Worm (Caenorhabditis elegans) whole organism, mixed stage, embryonic: ENCODE data around the gene ZK899.7.
"Not testable (repeated sequence)": the region's sequence is repeated elsewhere in the genome, so short reads cannot be mapped to it uniquely, and the experiment has no call there.

Experiments used
- blmp-1 ChIP-seq: fragments of 150-350 bp; optimal IDR thresholded peaks from 2 replicates; lab custom pipeline; 2014; ENCODE audit warnings: missing biosample characterization, missing genetic modification characterization
- lsy-2 ChIP-seq: fragments of 150-350 bp; optimal IDR thresholded peaks from 2 replicates; lab custom pipeline; 2014; ENCODE audit warnings: missing biosample characterization, missing genetic modification characterization
- mep-1 ChIP-seq: fragments of 150-350 bp; optimal IDR thresholded peaks from 2 replicates; lab custom pipeline; 2017; ENCODE audit warnings: missing biosample characterization, missing genetic modification reagents, missing genetic modification characterization, inconsistent platforms
- pha-4 ChIP-seq: fragments of 150-350 bp; optimal IDR thresholded peaks from 2 replicates; lab custom pipeline; 2018; ENCODE audit warnings: missing biosample characterization, missing genetic modification reagents, missing genetic modification characterization
- sem-2 ChIP-seq: fragments of 200-800 bp; sonication (Bioruptor generic); optimal IDR thresholded peaks from 2 replicates; lab custom pipeline; 2018; ENCODE audit warnings: mild to moderate bottlenecking, missing genetic modification characterization, missing compliant biosample characterization
- unc-62 ChIP-seq: fragments of 150-350 bp; optimal IDR thresholded peaks from 2 replicates; lab custom pipeline; 2014; ENCODE audit warnings: missing biosample characterization, missing genetic modification reagents, missing genetic modification characterization

ce11 chrX:9463045-9463444 is 13.8 kb upstream of the ZK899.7 start, which contains the start of gene ZK899.6:
- TF ChIP-seq mep-1 (tag; lab: Kevin White, UChicago); unc-62 (GFP tag; lab: Kevin White, UChicago); pha-4 (tag; lab: Kevin White, UChicago); blmp-1 (tag; lab: Kevin White, UChicago); lsy-2; sem-2: not testable (repeated sequence)
